Worm (Caenorhabditis elegans) whole organism, late embryonic: Measurements from ENCODE around the gene F35F10.5.

Source experiments
- C38D4.7 ChIP-seq: fragments of 200-800 bp; sonication (Bioruptor generic); optimal IDR thresholded peaks from 2 replicates; lab custom pipeline; 2018; ENCODE audit warnings: mild to moderate bottlenecking, missing genetic modification characterization, moderate library complexity, missing compliant biosample characterization
- F13H6.1 ChIP-seq: sonication (generic microtip); optimal IDR thresholded peaks from 2 replicates; lab custom pipeline; 2016; ENCODE audit warnings: missing genetic modification characterization, missing compliant biosample characterization
- K02D7.2 ChIP-seq: sonication (generic microtip); optimal IDR thresholded peaks from 2 replicates; lab custom pipeline; 2017; ENCODE audit warnings: mild to moderate bottlenecking, missing genetic modification characterization, missing compliant biosample characterization
- K09A11.1 ChIP-seq: sonication (generic microtip); optimal IDR thresholded peaks from 2 replicates; lab custom pipeline; 2017; ENCODE audit warnings: antibody characterized with exemption, mild to moderate bottlenecking, missing genetic modification characterization, missing compliant biosample characterization; ENCODE audit not compliant: insufficient read depth
- ahr-1 ChIP-seq: sonication (generic microtip); optimal IDR thresholded peaks from 2 replicates; lab custom pipeline; 2016; ENCODE audit warnings: missing genetic modification characterization, missing compliant biosample characterization
- ama-1 ChIP-seq: fragments of 150-350 bp; optimal IDR thresholded peaks from 2 replicates; lab custom pipeline; 2014
- ceh-14 ChIP-seq: sonication (generic microtip); optimal IDR thresholded peaks from 2 replicates; lab custom pipeline; 2016; ENCODE audit warnings: missing genotype, missing genetic modification characterization, missing compliant biosample characterization
- ceh-18 ChIP-seq: sonication (generic microtip); optimal IDR thresholded peaks from 2 replicates; lab custom pipeline; 2016; ENCODE audit warnings: missing genetic modification characterization, missing compliant biosample characterization
- ceh-19 ChIP-seq: fragments of 200-800 bp; sonication (Bioruptor generic); optimal IDR thresholded peaks from 2 replicates; lab custom pipeline; 2018; ENCODE audit warnings: mild to moderate bottlenecking, missing genetic modification characterization, missing compliant biosample characterization
- ceh-2 ChIP-seq: sonication (generic microtip); optimal IDR thresholded peaks from 2 replicates; lab custom pipeline; 2016; ENCODE audit warnings: missing genotype, missing genetic modification characterization, missing compliant biosample characterization
- ceh-31 ChIP-seq: sonication (generic microtip); optimal IDR thresholded peaks from 2 replicates; lab custom pipeline; 2016; ENCODE audit warnings: missing genetic modification characterization, missing compliant biosample characterization
- ceh-34 ChIP-seq: sonication (generic microtip); optimal IDR thresholded peaks from 2 replicates; lab custom pipeline; 2016; ENCODE audit warnings: mild to moderate bottlenecking, missing genetic modification characterization, missing compliant biosample characterization
- ceh-45 ChIP-seq: fragments of 200-800 bp; sonication (Bioruptor generic); IDR thresholded peaks from 2 replicates; pipeline ENCODE4 v1.3.6; 2022; ENCODE audit warnings: missing genetic modification reagents, missing genetic modification characterization, missing compliant biosample characterization
- ceh-48 ChIP-seq: sonication (generic microtip); optimal IDR thresholded peaks from 2 replicates; lab custom pipeline; 2016; ENCODE audit warnings: missing genetic modification characterization, inconsistent platforms, missing compliant biosample characterization
- ceh-9 ChIP-seq: sonication (generic microtip); optimal IDR thresholded peaks from 2 replicates; lab custom pipeline; 2016; ENCODE audit warnings: mild to moderate bottlenecking, missing genetic modification characterization, inconsistent platforms, missing compliant biosample characterization
- che-1 ChIP-seq: sonication (generic microtip); optimal IDR thresholded peaks from 2 replicates; lab custom pipeline; 2016; ENCODE audit warnings: mild to moderate bottlenecking, missing genetic modification characterization, missing compliant biosample characterization
- dmd-4 ChIP-seq: sonication (generic microtip); optimal IDR thresholded peaks from 2 replicates; lab custom pipeline; 2016; ENCODE audit warnings: borderline replicate concordance, missing genetic modification characterization, missing compliant biosample characterization
- elt-2 ChIP-seq: sonication (generic microtip); optimal IDR thresholded peaks from 2 replicates; lab custom pipeline; 2016; ENCODE audit warnings: missing genetic modification reagents, missing genetic modification characterization, missing compliant biosample characterization
- fax-1 ChIP-seq: sonication (generic microtip); optimal IDR thresholded peaks from 2 replicates; lab custom pipeline; 2016; ENCODE audit warnings: missing genotype, missing genetic modification characterization, missing compliant biosample characterization
- fkh-10 ChIP-seq: fragments of 150-350 bp; optimal IDR thresholded peaks from 2 replicates; lab custom pipeline; 2014; ENCODE audit warnings: missing biosample characterization, missing genetic modification reagents, missing genetic modification characterization
- fkh-6 ChIP-seq: sonication (generic microtip); optimal IDR thresholded peaks from 2 replicates; lab custom pipeline; 2016; ENCODE audit warnings: missing genetic modification characterization, missing compliant biosample characterization
- hlh-13 ChIP-seq: fragments of 200-800 bp; sonication (Bioruptor generic); optimal IDR thresholded peaks from 2 replicates; lab custom pipeline; 2018; ENCODE audit warnings: mild to moderate bottlenecking, missing genetic modification characterization, missing compliant biosample characterization
- hlh-6 ChIP-seq: sonication (generic microtip); optimal IDR thresholded peaks from 2 replicates; lab custom pipeline; 2016; ENCODE audit warnings: missing genotype, missing genetic modification characterization, missing compliant biosample characterization
- lin-11 ChIP-seq: fragments of 200-800 bp; sonication (Bioruptor generic); optimal IDR thresholded peaks from 2 replicates; lab custom pipeline; 2018; ENCODE audit warnings: mild to moderate bottlenecking, missing genetic modification characterization, missing compliant biosample characterization
- madf-2 ChIP-seq: sonication (generic microtip); optimal IDR thresholded peaks from 2 replicates; lab custom pipeline; 2017; ENCODE audit warnings: missing genetic modification characterization, missing compliant biosample characterization
- npax-4 ChIP-seq: sonication (generic microtip); optimal IDR thresholded peaks from 2 replicates; lab custom pipeline; 2016; ENCODE audit warnings: missing genetic modification characterization, missing compliant biosample characterization
- pat-9 ChIP-seq: fragments of 200-800 bp; sonication (Bioruptor generic); optimal IDR thresholded peaks from 2 replicates; lab custom pipeline; 2018; ENCODE audit warnings: mild to moderate bottlenecking, missing genetic modification characterization, moderate library complexity, missing compliant biosample characterization
- pax-1 ChIP-seq: fragments of 150-350 bp; optimal IDR thresholded peaks from 2 replicates; lab custom pipeline; 2014; ENCODE audit warnings: missing biosample characterization, missing genetic modification characterization
- pha-2 ChIP-seq: sonication (generic microtip); optimal IDR thresholded peaks from 2 replicates; lab custom pipeline; 2017; ENCODE audit warnings: mild to moderate bottlenecking, missing genetic modification characterization, missing compliant biosample characterization
- pha-4 ChIP-seq: fragments of 150-350 bp; optimal IDR thresholded peaks from 2 replicates; lab custom pipeline; 2018; ENCODE audit warnings: missing biosample characterization, missing genetic modification reagents, missing genetic modification characterization
- pqm-1 ChIP-seq: sonication (generic microtip); optimal IDR thresholded peaks from 2 replicates; lab custom pipeline; 2016; ENCODE audit warnings: missing genetic modification characterization, missing compliant biosample characterization
- pros-1 ChIP-seq: fragments of 150-350 bp; optimal IDR thresholded peaks from 2 replicates; lab custom pipeline; 2014; ENCODE audit warnings: missing biosample characterization, missing genetic modification reagents, missing genetic modification characterization
- ref-2 ChIP-seq: sonication (generic microtip); optimal IDR thresholded peaks from 2 replicates; lab custom pipeline; 2016; ENCODE audit warnings: missing genetic modification characterization, missing compliant biosample characterization
- rnt-1 ChIP-seq: sonication (generic microtip); optimal IDR thresholded peaks from 2 replicates; lab custom pipeline; 2016; ENCODE audit warnings: missing genetic modification characterization, missing compliant biosample characterization
- sox-2 ChIP-seq: fragments of 200-800 bp; sonication (Bioruptor generic); IDR thresholded peaks from 2 replicates; pipeline ENCODE4 v1.3.6; 2022; ENCODE audit warnings: missing genetic modification reagents, missing genetic modification characterization, missing compliant biosample characterization
- syd-9 ChIP-seq: sonication (generic microtip); optimal IDR thresholded peaks from 2 replicates; lab custom pipeline; 2016; ENCODE audit warnings: mild to moderate bottlenecking, missing genetic modification characterization, moderate library complexity, missing compliant biosample characterization
- ttx-3 ChIP-seq: sonication (generic microtip); optimal IDR thresholded peaks from 2 replicates; lab custom pipeline; 2016; ENCODE audit warnings: missing genetic modification reagents, missing genetic modification characterization, missing compliant biosample characterization
- unc-55 ChIP-seq: sonication (generic microtip); optimal IDR thresholded peaks from 2 replicates; lab custom pipeline; 2017; ENCODE audit warnings: missing biosample characterization, missing genetic modification reagents, missing genetic modification characterization
- unc-86 ChIP-seq: sonication (generic microtip); optimal IDR thresholded peaks from 2 replicates; lab custom pipeline; 2016; ENCODE audit warnings: missing genetic modification characterization, missing compliant biosample characterization

F35F10.5 gene

ce11 chrV:3308169-3308568 is 23.4 kb downstream of the F35F10.5 start, which contains the start of gene srbc-3:
srbc-3 (plus strand) TSS chrV:3308469.
- TF ChIP-seq pat-9 (tag; lab: Kevin White, UChicago) (no peak), fkh-10 (no peak), ttx-3 (no peak), K02D7.2 (tag; lab: Kevin White, UChicago) (no peak), unc-86 (no peak), ceh-19 (GFP tag; lab: Kevin White, UChicago) (no peak), pros-1 (tag; lab: Kevin White, UChicago) (no peak), fax-1 (no peak), F13H6.1 (no peak), K09A11.1 (tag; lab: Kevin White, UChicago) (no peak), lin-11 (tag; lab: Kevin White, UChicago) (no peak), dmd-4 (no peak), ceh-9 (tag; lab: Kevin White, UChicago) (no peak)

DNA sequence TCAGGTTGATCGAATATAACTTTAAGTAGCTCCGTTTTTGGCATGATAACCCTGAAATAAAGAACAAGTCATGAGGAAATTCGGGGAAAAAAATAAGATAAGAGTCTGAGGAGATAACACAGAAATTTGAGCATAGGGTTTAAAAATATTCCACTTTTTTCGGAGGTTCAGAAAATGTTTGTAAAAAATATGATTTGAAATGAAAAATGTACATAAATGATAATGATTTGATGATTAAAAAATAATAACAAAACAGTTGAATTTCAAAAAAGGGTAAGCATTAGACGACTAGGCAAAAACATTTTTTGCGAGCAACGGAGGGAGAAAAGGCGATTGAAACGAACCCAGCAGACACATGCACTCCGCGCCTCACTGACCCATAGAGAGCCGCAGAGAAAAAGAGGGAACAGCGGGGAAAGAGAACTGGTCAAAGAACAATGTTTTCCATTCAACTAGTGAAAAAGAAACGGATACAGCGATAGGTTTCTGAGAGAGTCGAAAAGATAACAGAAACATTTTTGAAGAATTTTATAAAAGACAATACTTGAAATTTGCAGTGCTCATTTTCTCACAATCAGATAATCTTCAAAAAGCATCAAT is 27.4 kb downstream of the F35F10.5 start, which contains the start of gene arrd-18:
TSS of gene arrd-18 (minus strand) at position 51 of the 600 bp plus-strand sequence.
- TF ChIP-seq fkh-6 (tag; lab: Kevin White, UChicago) (no peak), ceh-14 (tag; lab: Kevin White, UChicago) (peak; percentile 15)

DNA sequence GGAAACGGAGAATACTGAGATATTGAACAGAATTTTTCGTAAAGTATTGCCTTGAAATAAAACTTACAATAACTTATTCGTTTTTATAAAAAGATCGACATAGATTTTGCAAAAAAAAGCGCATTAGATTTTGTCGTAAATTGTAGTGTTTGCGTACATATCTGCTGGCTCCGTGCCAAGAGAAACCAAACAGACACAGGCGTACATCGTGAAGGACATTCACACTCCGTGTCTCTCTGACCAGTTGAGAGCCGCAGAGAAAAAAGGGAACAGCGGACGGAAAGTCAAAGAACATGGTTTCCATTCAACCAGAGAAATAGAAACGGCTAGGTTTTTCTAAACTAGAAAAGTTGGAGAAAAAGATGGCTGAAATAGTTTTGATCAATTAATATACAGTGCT is 30.6 kb downstream of the F35F10.5 start, which contains the start of gene arrd-19:
TSS of gene arrd-19 (minus strand) at position 209 of the 400 bp plus-strand sequence.
- TF ChIP-seq pax-1 (tag; lab: Kevin White, UChicago), result peak; percentile 8
- no peak for TF ChIP-seq C38D4.7 (GFP tag; lab: Kevin White, UChicago)

DNA sequence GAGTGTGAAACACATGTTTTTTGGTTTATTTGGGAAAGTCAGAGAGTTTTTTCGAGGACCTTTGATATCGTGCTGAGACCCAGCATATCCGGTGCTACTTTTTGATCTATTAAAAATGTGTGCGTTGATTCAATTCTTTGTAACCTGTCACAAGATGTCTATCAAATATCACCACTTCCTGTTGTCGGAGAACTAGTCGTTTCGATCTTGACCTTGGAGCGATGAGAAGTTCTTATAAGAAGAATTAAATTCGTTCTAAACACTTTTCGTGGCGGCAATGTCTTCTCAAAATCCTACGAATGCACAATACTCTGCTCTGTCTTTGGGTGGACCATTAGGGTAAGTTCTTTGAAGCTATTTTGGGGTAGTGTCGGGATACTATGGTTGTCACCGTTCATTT is 31.4 kb downstream of the F35F10.5 start, which contains the start of gene F35F10.1:
TSS of gene F35F10.1 (plus strand) at position 200 of the 400 bp plus-strand sequence.
- no peak for TF ChIP-seq unc-55 (GFP tag; lab: Kevin White, UChicago)
- TF ChIP-seq, all 69 proteins: peak for 0

DNA sequence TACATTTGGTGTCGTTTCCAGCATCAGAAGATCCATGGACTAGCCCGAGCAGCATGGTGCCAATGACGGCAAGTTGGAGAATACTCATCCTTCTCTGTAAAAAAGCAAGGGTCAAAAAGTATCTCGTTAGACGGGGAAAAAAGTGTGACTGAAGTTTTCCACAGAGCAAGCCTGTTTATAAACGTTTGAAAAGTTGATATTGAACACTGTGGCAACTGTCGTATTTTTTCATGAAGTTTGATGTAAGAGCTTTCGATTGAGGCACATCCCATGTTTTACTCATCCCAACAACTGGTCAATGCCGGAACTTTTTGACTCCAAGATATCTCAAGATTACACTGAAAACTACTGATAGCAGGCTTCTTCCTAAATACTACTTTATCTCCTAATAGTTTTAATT is 34.2 kb downstream of the F35F10.5 start, which contains the start of gene F35F10.13:
TSS of gene F35F10.13 (minus strand) at position 101 of the 400 bp plus-strand sequence.
- TF ChIP-seq ceh-48 (no peak), ceh-19 (GFP tag; lab: Kevin White, UChicago) (no peak), elt-2 (tag; lab: Kevin White, UChicago) (no peak), pha-4 (tag; lab: Kevin White, UChicago) (no peak), ahr-1 (no peak), ceh-2 (tag; lab: Kevin White, UChicago) (no peak), ceh-34 (no peak), sox-2 (GFP tag; lab: Robert Waterston, UW) (no peak), ama-1 (lab: Kevin White, UChicago) (no peak), K09A11.1 (tag; lab: Kevin White, UChicago) (no peak), pqm-1 (no peak), npax-4 (tag; lab: Kevin White, UChicago) (no peak), ceh-9 (tag; lab: Kevin White, UChicago) (no peak), syd-9 (no peak), rnt-1 (no peak), pha-2 (no peak), fax-1 (no peak)
- TF ChIP-seq, all 69 proteins: peak for 0

DNA sequence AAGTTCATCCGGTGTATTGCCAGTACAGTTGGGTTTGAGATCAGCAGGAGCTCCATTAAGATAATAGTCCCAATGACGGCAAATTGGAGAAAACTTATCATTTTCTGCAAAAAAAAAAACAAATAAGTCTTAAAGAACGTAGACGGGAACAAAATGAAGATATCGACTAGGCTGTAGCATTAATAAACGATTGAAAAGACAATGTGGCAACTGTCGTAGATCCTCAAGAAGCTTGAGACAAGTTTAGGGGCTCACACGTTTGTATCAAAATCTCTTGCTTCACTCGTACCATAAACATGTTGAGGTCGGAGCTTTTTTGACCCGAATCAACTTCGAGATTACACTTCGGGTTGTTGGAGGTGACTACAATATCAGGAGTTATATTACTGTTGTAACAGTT is 35.3 kb downstream of the F35F10.5 start, which contains the start of gene F35F10.14:
TSS of gene F35F10.14 (minus strand) at position 101 of the 400 bp plus-strand sequence.
- TF ChIP-seq hlh-6 (no peak), ceh-19 (GFP tag; lab: Kevin White, UChicago) (no peak), ref-2 (tag; lab: Kevin White, UChicago) (no peak), che-1 (no peak), ceh-31 (tag; lab: Kevin White, UChicago) (no peak), hlh-13 (GFP tag; lab: Kevin White, UChicago) (no peak), unc-86 (no peak), madf-2 (tag; lab: Kevin White, UChicago) (no peak), ceh-18 (tag; lab: Kevin White, UChicago) (no peak), ceh-45 (no peak)
